Worm (Caenorhabditis elegans): ENCODE data around the gene mrpl-28.

The mrpl-28 gene

DNA sequence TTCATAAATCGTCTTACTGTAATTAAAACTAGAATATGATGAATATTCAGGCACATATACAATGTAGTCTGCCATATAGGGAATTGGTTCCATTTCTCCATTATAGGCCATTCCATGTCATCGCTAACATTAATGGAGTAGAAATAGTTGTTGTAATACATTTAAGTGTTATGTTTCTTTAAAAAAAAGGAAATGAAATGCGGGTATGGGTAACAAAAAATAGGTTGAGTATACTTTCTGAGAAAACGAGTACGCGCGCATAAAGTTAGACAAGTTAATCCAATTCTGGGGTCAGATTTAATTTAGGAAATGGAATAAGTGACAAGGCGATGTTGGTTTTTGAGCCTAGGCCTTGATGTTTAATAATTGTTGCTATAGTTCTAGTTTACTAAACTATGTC lies 17.9 kb upstream of the mrpl-28 start, which contains the start of gene T01D1.7:
Gene T01D1.7 (minus strand): TSS at position 101 of the 400 bp plus-strand sequence.
- no peak for TF ChIP-seq klf-2 (GFP tag; conservative IDR thresholded peaks at IDR 0.05)
- TF ChIP-seq ztf-29 (GFP tag; IDR thresholded peaks at IDR 0.05): no peak
- TF ChIP-seq ref-1 (GFP tag; conservative IDR thresholded peaks at IDR 0.05): no peak
- TF ChIP-seq cog-1 (tag; optimal IDR thresholded peaks at IDR 0.05): no peak
- no peak for TF ChIP-seq med-1 (GFP tag; optimal IDR thresholded peaks at IDR 0.05; ENCODE audit: insufficient read depth)
- no peak for TF ChIP-seq flt-1 (GFP tag; IDR thresholded peaks at IDR 0.05)
- no peak for TF ChIP-seq ztf-23 (GFP tag; IDR thresholded peaks at IDR 0.05)
- no peak for TF ChIP-seq tab-1 (GFP tag; IDR thresholded peaks at IDR 0.05)
- TF ChIP-seq T22C8.4 (GFP tag; IDR thresholded peaks at IDR 0.05): no peak

DNA sequence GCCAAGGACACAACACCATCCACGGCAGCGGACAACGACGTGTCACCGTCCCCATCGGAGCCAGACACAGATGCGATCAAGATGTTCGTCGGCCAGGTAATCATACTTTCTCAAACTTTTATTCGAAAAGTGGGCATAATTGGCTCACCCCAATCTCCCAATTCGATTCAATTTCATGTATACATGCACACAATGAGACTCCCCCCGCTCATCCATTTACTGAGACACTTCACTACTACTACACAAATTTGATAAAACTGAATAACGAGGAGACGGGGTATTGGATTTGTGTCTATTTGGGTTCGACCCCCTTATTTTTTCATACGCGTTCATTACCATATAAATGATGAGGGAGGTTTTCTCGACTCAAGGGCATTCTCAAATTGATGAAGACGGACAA lies 7.4 kb upstream of the mrpl-28 start:
- TF ChIP-seq cog-1 (tag; optimal IDR thresholded peaks at IDR 0.05): no peak
- no peak for TF ChIP-seq flt-1 (GFP tag; IDR thresholded peaks at IDR 0.05)
- no peak for TF ChIP-seq ztf-29 (GFP tag; IDR thresholded peaks at IDR 0.05)
- no peak for TF ChIP-seq ref-1 (GFP tag; conservative IDR thresholded peaks at IDR 0.05)
- no peak for TF ChIP-seq T22C8.4 (GFP tag; IDR thresholded peaks at IDR 0.05)
- no peak for TF ChIP-seq tab-1 (GFP tag; IDR thresholded peaks at IDR 0.05)
- no peak for TF ChIP-seq med-1 (GFP tag; optimal IDR thresholded peaks at IDR 0.05; ENCODE audit: insufficient read depth)
- no peak for TF ChIP-seq klf-2 (GFP tag; conservative IDR thresholded peaks at IDR 0.05)
- no peak for TF ChIP-seq ztf-23 (GFP tag; IDR thresholded peaks at IDR 0.05)

- TF ChIP-seq cog-1 (tag; optimal IDR thresholded peaks at IDR 0.05) (no peak), flt-1 (GFP tag; IDR thresholded peaks at IDR 0.05) (no peak), T22C8.4 (GFP tag; IDR thresholded peaks at IDR 0.05) (no peak), ztf-29 (GFP tag; IDR thresholded peaks at IDR 0.05) (no peak), med-1 (GFP tag; optimal IDR thresholded peaks at IDR 0.05; ENCODE audit: insufficient read depth) (no peak), ref-1 (GFP tag; conservative IDR thresholded peaks at IDR 0.05) (no peak), ztf-23 (GFP tag; IDR thresholded peaks at IDR 0.05) (no peak), tab-1 (GFP tag; IDR thresholded peaks at IDR 0.05) (no peak), klf-2 (GFP tag; conservative IDR thresholded peaks at IDR 0.05) (no peak)
Measured at ce11 chrII:162182-162581, 6.4 kb upstream of the mrpl-28 start, which contains the start of gene etr-1. Gene etr-1, plus strand, starts transcription at chrII:162374.

DNA sequence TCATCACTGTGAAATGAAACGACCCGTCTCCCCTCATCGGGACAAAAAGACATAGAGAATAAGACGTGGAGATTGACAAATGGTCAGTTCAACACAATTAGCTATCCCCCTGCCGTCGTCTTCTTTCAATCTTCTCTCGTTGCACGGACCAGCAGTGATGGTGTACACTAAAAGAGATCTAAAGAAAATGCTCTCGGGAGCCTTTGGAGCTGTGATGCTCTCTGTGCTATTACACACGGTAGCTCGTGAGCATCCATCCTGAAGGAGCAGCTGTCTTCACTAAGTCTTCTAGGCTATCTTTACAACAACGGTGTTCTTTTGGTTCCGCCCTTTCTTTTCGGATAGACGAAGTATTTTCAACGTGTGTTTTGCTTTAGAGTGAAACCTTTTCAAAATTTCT lies 5.5 kb upstream of the mrpl-28 start:
- TF ChIP-seq cog-1 (tag; optimal IDR thresholded peaks at IDR 0.05) (peak; percentile 34), ztf-23 (GFP tag; IDR thresholded peaks at IDR 0.05) (no peak), ref-1 (GFP tag; conservative IDR thresholded peaks at IDR 0.05) (no peak), flt-1 (GFP tag; IDR thresholded peaks at IDR 0.05) (0 out of 2 replicates have a peak, but pooled peaks have one; percentile 31), ztf-29 (GFP tag; IDR thresholded peaks at IDR 0.05) (no peak)

DNA sequence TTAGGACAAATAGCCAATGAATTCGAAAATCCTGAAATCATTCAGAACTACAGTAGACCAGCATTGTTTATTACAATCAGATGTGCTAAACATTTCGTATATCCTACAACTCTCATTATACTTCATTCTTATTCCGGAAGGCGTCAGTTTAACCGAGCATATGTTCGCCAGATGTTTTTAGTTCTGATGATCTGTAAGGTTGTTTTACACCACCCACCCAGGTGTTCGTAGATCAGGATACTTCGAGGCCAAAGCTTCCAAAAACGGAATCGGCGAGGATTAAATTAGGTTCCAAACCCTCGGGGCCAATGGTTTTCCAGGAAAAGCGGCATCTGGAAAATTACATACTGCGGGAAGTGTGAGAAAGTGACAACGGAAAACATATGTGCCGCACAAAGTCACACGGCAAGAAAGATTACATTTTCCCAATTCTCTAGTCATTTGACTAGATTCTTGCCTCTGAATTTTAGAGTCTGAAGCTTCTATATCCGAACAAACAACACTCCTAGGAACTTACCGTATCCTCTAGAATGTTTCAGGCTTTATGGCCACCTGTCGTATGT lies 4.8 kb upstream of the mrpl-28 start:
- TF ChIP-seq ref-1 (GFP tag; conservative IDR thresholded peaks at IDR 0.05): no peak
- TF ChIP-seq klf-2 (GFP tag; conservative IDR thresholded peaks at IDR 0.05): no peak
- TF ChIP-seq tab-1 (GFP tag; IDR thresholded peaks at IDR 0.05): no peak
- no peak for TF ChIP-seq ztf-29 (GFP tag; IDR thresholded peaks at IDR 0.05)
- TF ChIP-seq flt-1 (GFP tag; IDR thresholded peaks at IDR 0.05): no peak
- TF ChIP-seq ztf-23 (GFP tag; IDR thresholded peaks at IDR 0.05): no peak
- no peak for TF ChIP-seq T22C8.4 (GFP tag; IDR thresholded peaks at IDR 0.05)
- no peak for TF ChIP-seq med-1 (GFP tag; optimal IDR thresholded peaks at IDR 0.05; ENCODE audit: insufficient read depth)
- TF ChIP-seq cog-1 (tag; optimal IDR thresholded peaks at IDR 0.05): no peak

DNA sequence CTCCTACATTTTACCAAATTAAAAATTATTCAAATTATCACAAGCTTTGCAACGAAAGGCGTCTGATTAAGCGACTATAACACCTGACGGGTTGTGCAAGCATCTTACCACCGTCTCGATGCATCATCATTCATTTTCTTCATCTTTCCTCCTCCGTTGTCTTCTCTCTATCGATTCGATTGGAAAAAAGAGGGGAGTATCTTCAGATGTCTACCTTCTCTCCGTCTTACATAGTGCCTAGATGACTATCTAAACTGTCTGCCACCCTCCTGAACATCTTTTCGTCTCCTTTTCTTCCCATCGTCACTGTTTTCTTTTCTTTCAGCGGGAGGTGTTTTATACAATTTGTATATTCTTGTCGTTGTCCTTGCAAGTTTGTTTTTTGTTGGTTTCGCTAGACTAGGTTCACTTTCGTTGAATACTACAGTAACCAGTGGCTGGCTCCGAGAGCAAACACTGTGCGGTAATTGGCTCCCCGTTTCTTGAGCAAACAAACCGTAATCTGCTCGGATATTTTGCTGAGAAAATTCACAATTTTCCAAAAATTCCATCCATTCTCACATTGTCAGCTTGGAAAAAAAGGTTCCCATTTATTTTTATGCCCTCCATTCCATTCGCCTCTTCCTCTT lies 3.6 kb upstream of the mrpl-28 start:
- TF ChIP-seq T22C8.4 (GFP tag; IDR thresholded peaks at IDR 0.05) (peak; percentile 43; the same call in 1 of the 2 replicates), ref-1 (GFP tag; conservative IDR thresholded peaks at IDR 0.05) (no peak), tab-1 (GFP tag; IDR thresholded peaks at IDR 0.05) (no peak), ztf-29 (GFP tag; IDR thresholded peaks at IDR 0.05) (no peak), flt-1 (GFP tag; IDR thresholded peaks at IDR 0.05) (no peak), cog-1 (tag; optimal IDR thresholded peaks at IDR 0.05) (peak; percentile 38), med-1 (GFP tag; optimal IDR thresholded peaks at IDR 0.05; ENCODE audit: insufficient read depth) (no peak), ztf-23 (GFP tag; IDR thresholded peaks at IDR 0.05) (no peak), klf-2 (GFP tag; conservative IDR thresholded peaks at IDR 0.05) (no peak)

DNA sequence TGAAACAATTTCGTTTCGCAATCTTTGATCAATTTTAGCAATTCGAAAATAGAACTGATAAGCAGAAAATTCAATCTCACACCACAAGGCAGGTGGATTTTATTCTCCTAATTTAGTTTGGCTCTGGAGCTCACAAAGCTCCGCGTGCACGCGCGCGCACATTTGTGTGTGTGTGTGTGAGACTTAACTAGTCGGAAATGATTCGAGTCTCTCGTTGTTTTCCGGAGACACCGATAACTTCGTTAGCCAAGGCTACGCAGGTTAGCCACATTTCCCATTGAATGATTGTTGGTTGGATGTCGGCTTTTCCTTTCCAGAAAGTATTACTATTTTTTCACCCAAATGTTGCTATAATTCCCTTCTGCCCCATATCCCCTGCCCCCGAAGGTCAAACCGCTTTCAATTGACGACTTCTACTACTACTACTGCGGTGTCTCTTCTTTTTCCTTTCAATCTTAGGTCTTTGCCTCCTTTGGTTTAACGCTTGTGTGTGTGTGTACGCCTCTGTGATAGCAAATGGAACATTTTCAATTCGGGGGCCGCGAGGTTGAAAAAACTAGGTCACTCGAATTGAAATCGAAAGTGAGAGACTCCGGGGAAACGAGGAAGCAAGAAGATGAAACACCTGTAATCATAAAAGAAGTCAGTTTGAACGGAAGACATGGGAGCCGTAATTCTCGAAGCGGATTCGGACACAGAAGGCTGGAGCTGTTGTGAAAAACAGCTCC lies 2.4 kb upstream of the mrpl-28 start:
- TF ChIP-seq klf-2 (GFP tag; conservative IDR thresholded peaks at IDR 0.05) (no peak), med-1 (GFP tag; optimal IDR thresholded peaks at IDR 0.05; ENCODE audit: insufficient read depth) (no peak), ztf-29 (GFP tag; IDR thresholded peaks at IDR 0.05) (no peak), tab-1 (GFP tag; IDR thresholded peaks at IDR 0.05) (no peak), ztf-23 (GFP tag; IDR thresholded peaks at IDR 0.05) (no peak), ref-1 (GFP tag; conservative IDR thresholded peaks at IDR 0.05) (no peak)

ce11 chrII:156999-157499 lies 1.2 kb upstream of the mrpl-28 start:
- TF ChIP-seq cog-1 (tag; optimal IDR thresholded peaks at IDR 0.05) (no peak), med-1 (GFP tag; optimal IDR thresholded peaks at IDR 0.05; ENCODE audit: insufficient read depth) (no peak), ref-1 (GFP tag; conservative IDR thresholded peaks at IDR 0.05) (no peak), klf-2 (GFP tag; conservative IDR thresholded peaks at IDR 0.05) (no peak), ztf-29 (GFP tag; IDR thresholded peaks at IDR 0.05) (no peak), T22C8.4 (GFP tag; IDR thresholded peaks at IDR 0.05) (no peak), flt-1 (GFP tag; IDR thresholded peaks at IDR 0.05) (no peak), ztf-23 (GFP tag; IDR thresholded peaks at IDR 0.05) (no peak), tab-1 (GFP tag; IDR thresholded peaks at IDR 0.05) (no peak)

- TF ChIP-seq T22C8.4 (GFP tag; IDR thresholded peaks at IDR 0.05) (no peak), med-1 (GFP tag; optimal IDR thresholded peaks at IDR 0.05; ENCODE audit: insufficient read depth) (no peak), tab-1 (GFP tag; IDR thresholded peaks at IDR 0.05) (no peak), klf-2 (GFP tag; conservative IDR thresholded peaks at IDR 0.05) (no peak), ztf-29 (GFP tag; IDR thresholded peaks at IDR 0.05) (no peak), cog-1 (tag; optimal IDR thresholded peaks at IDR 0.05) (no peak), ref-1 (GFP tag; conservative IDR thresholded peaks at IDR 0.05) (no peak), flt-1 (GFP tag; IDR thresholded peaks at IDR 0.05) (no peak), ztf-23 (GFP tag; IDR thresholded peaks at IDR 0.05) (no peak)
Measured at ce11 chrII:152283-152682, 3.5 kb downstream of the mrpl-28 start, which contains the start of gene T25D3.3. Gene T25D3.3, plus strand, starts transcription at chrII:152583.

Measured in whole organism, midembryonic.